Worm (Caenorhabditis elegans) whole organism, L4/young adult: ENCODE data around the gene fbxa-163.
"Not testable (repeated sequence)": the region's sequence is repeated elsewhere in the genome, so short reads cannot be mapped to it uniquely, and the experiment has no call there.

ENCODE experiments used
- W03F9.2 ChIP-seq: fragments of 150-350 bp; optimal IDR thresholded peaks from 2 replicates; lab custom pipeline; 2014; ENCODE audit warnings: missing biosample characterization, missing genetic modification characterization
- dao-5 ChIP-seq: sonication (generic microtip); optimal IDR thresholded peaks from 2 replicates; lab custom pipeline; 2016; ENCODE audit warnings: missing genotype, missing genetic modification characterization, moderate library complexity, missing compliant biosample characterization
- him-1 ChIP-seq: sonication (generic microtip); optimal IDR thresholded peaks from 2 replicates; lab custom pipeline; 2016; ENCODE audit warnings: missing genotype, missing genetic modification reagents, missing genetic modification characterization, missing compliant biosample characterization

Gene fbxa-163

ce11 chrII:1610630-1611029 is at the start of gene fbxa-163:
Gene fbxa-163 (minus strand): TSS chrII:1610730.
- TF ChIP-seq him-1 (tag; lab: Kevin White, UChicago): no peak
- no peak for TF ChIP-seq W03F9.2 (tag; lab: Kevin White, UChicago)
- no peak for TF ChIP-seq dao-5 (tag; lab: Kevin White, UChicago)

- TF ChIP-seq W03F9.2 (tag; lab: Kevin White, UChicago) (no peak), him-1 (tag; lab: Kevin White, UChicago) (no peak), dao-5 (tag; lab: Kevin White, UChicago) (no peak)
These were observed 46.7 kb upstream of the fbxa-163 start, which contains the start of gene ZC204.12 for ce11 chrII:1657202-1657601. Gene ZC204.12 (minus strand): TSS chrII:1657302.

ce11 chrII:1654917-1655316 is 44.4 kb upstream of the fbxa-163 start, which contains the start of gene btb-12:
Gene btb-12 (plus strand): TSS chrII:1655217.
- TF ChIP-seq him-1 (tag; lab: Kevin White, UChicago) (no peak), dao-5 (tag; lab: Kevin White, UChicago) (no peak), W03F9.2 (tag; lab: Kevin White, UChicago) (no peak)

ce11 chrII:1653397-1653796 is 42.9 kb upstream of the fbxa-163 start, which contains the start of gene fbxb-15:
Gene fbxb-15 (minus strand): TSS chrII:1653497.
- TF ChIP-seq dao-5 (tag; lab: Kevin White, UChicago): no peak
- TF ChIP-seq him-1 (tag; lab: Kevin White, UChicago): no peak
- no peak for TF ChIP-seq W03F9.2 (tag; lab: Kevin White, UChicago)

- no peak for TF ChIP-seq him-1 (tag; lab: Kevin White, UChicago)
- no peak for TF ChIP-seq dao-5 (tag; lab: Kevin White, UChicago)
- TF ChIP-seq W03F9.2 (tag; lab: Kevin White, UChicago): no peak
These were observed 41.3 kb upstream of the fbxa-163 start, which contains the start of gene fbxb-16 for ce11 chrII:1651804-1652203. Gene fbxb-16 (minus strand): TSS chrII:1651904.

- TF ChIP-seq dao-5 (tag; lab: Kevin White, UChicago) (no peak), him-1 (tag; lab: Kevin White, UChicago) (no peak), W03F9.2 (tag; lab: Kevin White, UChicago) (no peak)
These were observed 40.0 kb upstream of the fbxa-163 start, which contains the start of gene fbxb-20 for ce11 chrII:1650502-1650901. Gene fbxb-20 (minus strand): TSS chrII:1650602.

- TF ChIP-seq W03F9.2 (tag; lab: Kevin White, UChicago) (no peak), dao-5 (tag; lab: Kevin White, UChicago) (no peak), him-1 (tag; lab: Kevin White, UChicago) (no peak)
These were observed 38.2 kb upstream of the fbxa-163 start, which contains the start of gene fbxb-21 for ce11 chrII:1648768-1649167. Gene fbxb-21 (minus strand): TSS chrII:1648868.

- TF ChIP-seq him-1 (tag; lab: Kevin White, UChicago) (no peak), dao-5 (tag; lab: Kevin White, UChicago) (no peak), W03F9.2 (tag; lab: Kevin White, UChicago) (no peak)
These were observed 35.7 kb upstream of the fbxa-163 start, which contains the start of gene ZC204.17 for ce11 chrII:1646199-1646598. Gene ZC204.17 (minus strand): TSS chrII:1646299.

ce11 chrII:1644777-1645348 is 34.3 kb upstream of the fbxa-163 start, which contains the start of gene ZC204.6:
Gene ZC204.6 (minus strand): TSS chrII:1644827.
- TF ChIP-seq dao-5 (tag; lab: Kevin White, UChicago) (no peak), W03F9.2 (tag; lab: Kevin White, UChicago) (no peak), him-1 (tag; lab: Kevin White, UChicago) (no peak)

- TF ChIP-seq him-1 (tag; lab: Kevin White, UChicago): no peak
These were observed 30.0 kb upstream of the fbxa-163 start, which contains the start of gene srh-72 for ce11 chrII:1640496-1640895. Gene srh-72 (minus strand): TSS chrII:1640596.

ce11 chrII:1636392-1636791 is 25.9 kb upstream of the fbxa-163 start, which contains the start of gene srg-20:
Gene srg-20 (plus strand): TSS chrII:1636692.
- TF ChIP-seq dao-5, W03F9.2, him-1 (tag; lab: Kevin White, UChicago): not testable (repeated sequence)

ce11 chrII:1635969-1636368 is 25.4 kb upstream of the fbxa-163 start:
- TF ChIP-seq him-1 (tag; lab: Kevin White, UChicago) (no peak), dao-5 (tag; lab: Kevin White, UChicago) (no peak), W03F9.2 (tag; lab: Kevin White, UChicago) (no peak)

- not testable (repeated sequence) for TF ChIP-seq him-1, dao-5, W03F9.2 (tag; lab: Kevin White, UChicago)
These were observed 23.0 kb upstream of the fbxa-163 start, which contains the start of gene C08E3.1 for ce11 chrII:1633490-1633889. Gene C08E3.1 (plus strand): TSS chrII:1633790.
